Worm (Caenorhabditis elegans) whole organism, midembryonic: ENCODE results near the gene srbc-30.
"Not testable (repeated sequence)": the region's sequence is repeated elsewhere in the genome, so short reads cannot be mapped to it uniquely, and the experiment has no call there.

Experiments
- T22C8.4 ChIP-seq: fragments of 200-800 bp; sonication (Bioruptor generic); IDR thresholded peaks from 2 replicates; pipeline ENCODE4 v1.3.6; 2022; ENCODE audit warnings: missing genetic modification characterization, missing compliant biosample characterization
- cog-1 ChIP-seq: sonication (generic microtip); optimal IDR thresholded peaks from 2 replicates; lab custom pipeline; 2016; ENCODE audit warnings: missing genetic modification characterization, missing compliant biosample characterization
- flt-1 ChIP-seq: fragments of 200-800 bp; sonication (Bioruptor generic); IDR thresholded peaks from 2 replicates; pipeline ENCODE4 v1.3.6; 2022; ENCODE audit warnings: missing genetic modification characterization, missing compliant biosample characterization
- klf-2 ChIP-seq: fragments of 200-800 bp; sonication (Bioruptor generic); conservative IDR thresholded peaks from 2 replicates; pipeline ENCODE4 v1.3.6; 2022; ENCODE audit warnings: missing genetic modification reagents, missing genetic modification characterization, missing compliant biosample characterization
- med-1 ChIP-seq: sonication (generic microtip); optimal IDR thresholded peaks from 2 replicates; lab custom pipeline; 2017; ENCODE audit warnings: missing genetic modification characterization, mild to moderate bottlenecking, missing compliant biosample characterization, antibody characterized with exemption, missing genetic modification reagents; ENCODE audit not compliant: insufficient read depth
- ref-1 ChIP-seq: fragments of 200-800 bp; sonication (Bioruptor generic); conservative IDR thresholded peaks from 2 replicates; pipeline ENCODE4 v1.3.6; 2022; ENCODE audit warnings: missing genetic modification reagents, missing genetic modification characterization, missing compliant biosample characterization
- tab-1 ChIP-seq: fragments of 200-800 bp; sonication (Bioruptor generic); IDR thresholded peaks from 2 replicates; pipeline ENCODE4 v1.3.6; 2022; ENCODE audit warnings: missing genetic modification characterization, missing compliant biosample characterization
- ztf-23 ChIP-seq: fragments of 200-800 bp; sonication (Bioruptor generic); IDR thresholded peaks from 2 replicates; pipeline ENCODE4 v1.3.6; 2022; ENCODE audit warnings: missing genetic modification reagents, missing genetic modification characterization, missing compliant biosample characterization
- ztf-29 ChIP-seq: fragments of 200-800 bp; sonication (Bioruptor generic); IDR thresholded peaks from 2 replicates; pipeline ENCODE4 v1.3.6; 2022; ENCODE audit warnings: missing genetic modification reagents, missing genetic modification characterization, missing compliant biosample characterization

srbc-30 gene

ce11 chrV:3480346-3480745 lies at the start of gene srbc-30:
Gene srbc-30 (minus strand): TSS chrV:3480446.
- TF ChIP-seq med-1 (no peak), ztf-23 (no peak), klf-2 (GFP tag; lab: Robert Waterston, UW) (no peak), ztf-29 (GFP tag; lab: Robert Waterston, UW) (no peak), tab-1 (GFP tag; lab: Robert Waterston, UW) (no peak), flt-1 (GFP tag; lab: Robert Waterston, UW) (no peak), cog-1 (tag; lab: Kevin White, UChicago) (no peak), ref-1 (GFP tag; lab: Robert Waterston, UW) (no peak), T22C8.4 (GFP tag; lab: Robert Waterston, UW) (no peak)

- TF ChIP-seq klf-2 (GFP tag; lab: Robert Waterston, UW) = no peak
- TF ChIP-seq T22C8.4 (GFP tag; lab: Robert Waterston, UW) = no peak
- no peak for TF ChIP-seq cog-1 (tag; lab: Kevin White, UChicago)
- TF ChIP-seq ztf-23 = no peak
- no peak for TF ChIP-seq flt-1 (GFP tag; lab: Robert Waterston, UW)
- TF ChIP-seq med-1 = no peak
- TF ChIP-seq tab-1 (GFP tag; lab: Robert Waterston, UW) = no peak
- TF ChIP-seq ztf-29 (GFP tag; lab: Robert Waterston, UW) = no peak
- TF ChIP-seq ref-1 (GFP tag; lab: Robert Waterston, UW) = no peak
Observed at ce11 chrV:3526882-3527281, 46.6 kb upstream of the srbc-30 start, which contains the start of gene str-260. Gene str-260 (plus strand): TSS chrV:3527182.

ce11 chrV:3524970-3525369 lies 44.7 kb upstream of the srbc-30 start, which contains the start of gene T24A6.7:
Gene T24A6.7 (plus strand): TSS chrV:3525270.
- TF ChIP-seq med-1 (no peak), tab-1 (GFP tag; lab: Robert Waterston, UW) (no peak), T22C8.4 (GFP tag; lab: Robert Waterston, UW) (no peak)

- TF ChIP-seq klf-2 (GFP tag; lab: Robert Waterston, UW) (no peak), ztf-23 (no peak)
Observed at ce11 chrV:3523262-3523661, 43.0 kb upstream of the srbc-30 start, which contains the start of gene irg-1. Gene irg-1 (plus strand): TSS chrV:3523587.

ce11 chrV:3520412-3520811 lies 40.2 kb upstream of the srbc-30 start:
- TF ChIP-seq flt-1 (GFP tag; lab: Robert Waterston, UW) = peak; percentile 65; the same call in 1 of the 2 replicates

ce11 chrV:3517889-3518288 lies 37.6 kb upstream of the srbc-30 start, which contains the start of gene str-227:
Gene str-227 (plus strand): TSS chrV:3518189.
- TF ChIP-seq flt-1 (GFP tag; lab: Robert Waterston, UW) (no peak), med-1 (no peak), ztf-29 (GFP tag; lab: Robert Waterston, UW) (no peak), klf-2 (GFP tag; lab: Robert Waterston, UW) (no peak), ref-1 (GFP tag; lab: Robert Waterston, UW) (no peak), ztf-23 (no peak), T22C8.4 (GFP tag; lab: Robert Waterston, UW) (no peak), cog-1 (tag; lab: Kevin White, UChicago) (no peak), tab-1 (GFP tag; lab: Robert Waterston, UW) (no peak)

ce11 chrV:3512381-3512780 lies 32.1 kb upstream of the srbc-30 start, which contains the start of gene str-226:
Gene str-226 (plus strand): TSS chrV:3512681.
- TF ChIP-seq ztf-23 = no peak
- TF ChIP-seq tab-1 (GFP tag; lab: Robert Waterston, UW) = no peak
- no peak for TF ChIP-seq klf-2 (GFP tag; lab: Robert Waterston, UW)
- TF ChIP-seq T22C8.4 (GFP tag; lab: Robert Waterston, UW) = no peak
- TF ChIP-seq ref-1 (GFP tag; lab: Robert Waterston, UW) = no peak
- no peak for TF ChIP-seq cog-1 (tag; lab: Kevin White, UChicago)
- no peak for TF ChIP-seq ztf-29 (GFP tag; lab: Robert Waterston, UW)
- no peak for TF ChIP-seq flt-1 (GFP tag; lab: Robert Waterston, UW)
- no peak for TF ChIP-seq med-1

- TF ChIP-seq cog-1 (tag; lab: Kevin White, UChicago) (no peak), flt-1 (GFP tag; lab: Robert Waterston, UW) (no peak), ref-1 (GFP tag; lab: Robert Waterston, UW) (no peak), med-1 (no peak), tab-1 (GFP tag; lab: Robert Waterston, UW) (no peak), T22C8.4 (GFP tag; lab: Robert Waterston, UW) (no peak), ztf-23 (no peak), ztf-29 (GFP tag; lab: Robert Waterston, UW) (no peak), klf-2 (GFP tag; lab: Robert Waterston, UW) (no peak)
Observed at ce11 chrV:3509878-3510277, 29.6 kb upstream of the srbc-30 start, which contains the start of gene str-228. Gene str-228 (plus strand): TSS chrV:3510178.

ce11 chrV:3507691-3508090 lies 27.4 kb upstream of the srbc-30 start, which contains the start of gene str-225:
Gene str-225 (plus strand): TSS chrV:3507822.
- TF ChIP-seq cog-1 (tag; lab: Kevin White, UChicago) (no peak), med-1 (no peak), ref-1 (GFP tag; lab: Robert Waterston, UW) (no peak), tab-1 (GFP tag; lab: Robert Waterston, UW) (no peak), T22C8.4 (GFP tag; lab: Robert Waterston, UW) (no peak), klf-2 (GFP tag; lab: Robert Waterston, UW) (no peak), ztf-23 (no peak)

ce11 chrV:3506252-3506651 lies 26.0 kb upstream of the srbc-30 start, which contains the start of gene ugt-64:
Gene ugt-64 (minus strand): TSS chrV:3506352.
- TF ChIP-seq med-1; ztf-23; flt-1 (GFP tag; lab: Robert Waterston, UW): not testable (repeated sequence)
